Worm (Caenorhabditis elegans) whole organism, L4 larva: Measurements from ENCODE around the gene cyp-33C3.

ENCODE experiments used
- D1046.2 ChIP-seq: fragments of 200-800 bp; sonication (Bioruptor generic); IDR thresholded peaks from 2 replicates; pipeline ENCODE4 v1.3.6; 2022; ENCODE audit warnings: missing genetic modification characterization, missing compliant biosample characterization
- R02D3.7 ChIP-seq: fragments of 150-350 bp; sonication (generic microtip); optimal IDR thresholded peaks from 3 replicates; lab custom pipeline; 2014; ENCODE audit warnings: missing biosample characterization, missing genetic modification characterization
- Y48G9A.11 ChIP-seq: fragments of 200-800 bp; sonication (Bioruptor generic); IDR thresholded peaks from 2 replicates; pipeline ENCODE4 v1.3.6; 2022; ENCODE audit warnings: missing genetic modification reagents, missing genetic modification characterization, missing compliant biosample characterization
- ZK546.5 ChIP-seq, 2 experiments: sonication (generic microtip); optimal IDR thresholded peaks; 2 replicates each; lab custom pipeline; 2017; ENCODE audit warnings: missing biosample characterization in 2 of 2, missing genetic modification characterization in 2 of 2
- aha-1 ChIP-seq: fragments of 150-350 bp; peaks from one replicate; lab custom pipeline; 2014; ENCODE audit warnings: missing biosample characterization, missing genetic modification characterization
- arid-1 ChIP-seq: fragments of 200-800 bp; sonication (Bioruptor generic); conservative IDR thresholded peaks from 2 replicates; pipeline ENCODE4 v1.3.6; 2022; ENCODE audit warnings: missing genetic modification reagents, missing genetic modification characterization, missing compliant biosample characterization
- ceh-32 ChIP-seq: sonication (generic microtip); optimal IDR thresholded peaks from 2 replicates; lab custom pipeline; 2016; ENCODE audit warnings: mild to moderate bottlenecking, missing genetic modification characterization, missing compliant biosample characterization; ENCODE audit not compliant: poor library complexity
- ces-1 ChIP-seq: fragments of 150-350 bp; sonication (generic microtip); optimal IDR thresholded peaks from 4 replicates; lab custom pipeline; 2014; ENCODE audit warnings: missing biosample characterization, missing genetic modification reagents, missing genetic modification characterization
- daf-12 ChIP-seq: fragments of 150-350 bp; optimal IDR thresholded peaks from 2 replicates; lab custom pipeline; 2014; ENCODE audit warnings: missing biosample characterization, missing genetic modification reagents, missing genetic modification characterization
- daf-16 ChIP-seq, 3 experiments: sonication (generic microtip); optimal IDR thresholded peaks; 2 replicates each; lab custom pipeline; 2016 to 2017; ENCODE audit warnings: missing genetic modification characterization in 3 of 3, missing genetic modification reagents in 3 of 3, mild to moderate bottlenecking in 2 of 3, missing compliant biosample characterization in 2 of 3, missing biosample characterization in 1 of 3, moderate library complexity in 1 of 3
- daf-8 ChIP-seq: fragments of 200-800 bp; sonication (Bioruptor generic); IDR thresholded peaks from 2 replicates; pipeline ENCODE4 v1.3.6; 2022; ENCODE audit warnings: missing genetic modification characterization, missing compliant biosample characterization
- dmd-6 ChIP-seq: fragments of 200-800 bp; sonication (Bioruptor generic); IDR thresholded peaks from 2 replicates; pipeline ENCODE4 v1.3.6; 2022; ENCODE audit warnings: missing genetic modification reagents, missing genetic modification characterization, missing compliant biosample characterization
- duxl-1 ChIP-seq: sonication (generic microtip); optimal IDR thresholded peaks from 2 replicates; lab custom pipeline; 2016; ENCODE audit warnings: mild to moderate bottlenecking, missing genetic modification characterization, moderate library complexity, missing compliant biosample characterization; ENCODE audit not compliant: poor library complexity
- dve-1 ChIP-seq: sonication (generic microtip); optimal IDR thresholded peaks from 2 replicates; lab custom pipeline; 2017; ENCODE audit warnings: antibody characterized with exemption, mild to moderate bottlenecking, missing genetic modification characterization, missing compliant biosample characterization; ENCODE audit not compliant: insufficient read depth
- hlh-30 ChIP-seq: sonication (generic microtip); optimal IDR thresholded peaks from 2 replicates; lab custom pipeline; 2017; ENCODE audit warnings: antibody characterized with exemption, mild to moderate bottlenecking, missing genetic modification characterization, missing compliant biosample characterization; ENCODE audit not compliant: insufficient read depth
- hmg-1.1 ChIP-seq: fragments of 200-800 bp; sonication (Bioruptor generic); IDR thresholded peaks from 2 replicates; pipeline ENCODE4 v1.3.6; 2022; ENCODE audit warnings: missing genetic modification reagents, missing genetic modification characterization, missing compliant biosample characterization
- jun-1 ChIP-seq: fragments of 150-350 bp; optimal IDR thresholded peaks from 2 replicates; lab custom pipeline; 2014; ENCODE audit warnings: missing biosample characterization, missing genetic modification reagents, missing genetic modification characterization
- lin-13 ChIP-seq: fragments of 150-350 bp; optimal IDR thresholded peaks from 2 replicates; lab custom pipeline; 2014; ENCODE audit warnings: missing biosample characterization, missing genetic modification reagents, missing genetic modification characterization
- lin-39 ChIP-seq: fragments of 150-350 bp; optimal IDR thresholded peaks from 2 replicates; lab custom pipeline; 2014; ENCODE audit warnings: missing biosample characterization, missing genetic modification reagents, missing genetic modification characterization
- mep-1 ChIP-seq: fragments of 150-350 bp; sonication (generic microtip); optimal IDR thresholded peaks from 3 replicates; lab custom pipeline; 2014; ENCODE audit warnings: missing biosample characterization, missing genetic modification characterization
- mxl-3 ChIP-seq: fragments of 200-800 bp; sonication (Bioruptor generic); optimal IDR thresholded peaks from 2 replicates; lab custom pipeline; 2018; ENCODE audit warnings: mild to moderate bottlenecking, missing genetic modification characterization, missing compliant biosample characterization
- nhr-102 ChIP-seq: sonication (generic microtip); optimal IDR thresholded peaks from 2 replicates; lab custom pipeline; 2016; ENCODE audit warnings: mild to moderate bottlenecking, missing genetic modification characterization, moderate library complexity, missing compliant biosample characterization
- nhr-41 ChIP-seq: fragments of 200-800 bp; sonication (Bioruptor generic); IDR thresholded peaks from 2 replicates; pipeline ENCODE4 v1.3.6; 2022; ENCODE audit warnings: missing genetic modification reagents, missing genetic modification characterization, missing compliant biosample characterization
- nhr-42 ChIP-seq: fragments of 200-800 bp; sonication (Bioruptor generic); IDR thresholded peaks from 2 replicates; pipeline ENCODE4 v1.3.6; 2022; ENCODE audit warnings: missing genetic modification characterization, missing compliant biosample characterization
- nhr-6 ChIP-seq: fragments of 150-350 bp; optimal IDR thresholded peaks from 2 replicates; lab custom pipeline; 2014; ENCODE audit warnings: missing biosample characterization, missing genetic modification characterization
- pha-4 ChIP-seq, 2 experiments: fragments of 150-350 bp in 1 of 2; fragments of 200-800 bp in 1 of 2; sonication (Bioruptor generic) in 1 of 2; IDR thresholded peaks in 1 of 2; optimal IDR thresholded peaks in 1 of 2; 2 replicates each; pipeline versions ENCODE4 v1.3.6 to Lab custom; 2014 to 2022; ENCODE audit warnings: missing genetic modification characterization in 2 of 2, missing genetic modification reagents in 2 of 2, missing biosample characterization in 1 of 2, missing compliant biosample characterization in 1 of 2
- php-3 ChIP-seq: fragments of 200-800 bp; sonication (Bioruptor generic); IDR thresholded peaks from 2 replicates; pipeline ENCODE4 v1.3.6; 2022; ENCODE audit warnings: missing genetic modification reagents, missing genetic modification characterization, missing compliant biosample characterization
- skn-1 ChIP-seq: fragments of 150-350 bp; optimal IDR thresholded peaks from 2 replicates; lab custom pipeline; 2014; ENCODE audit warnings: missing biosample characterization, missing genetic modification characterization
- snpc-1.2 ChIP-seq: fragments of 200-800 bp; sonication (Bioruptor generic); IDR thresholded peaks from 2 replicates; pipeline ENCODE4 v1.3.6; 2022; ENCODE audit warnings: missing genetic modification reagents, missing genetic modification characterization, missing compliant biosample characterization
- tag-97 ChIP-seq: fragments of 200-800 bp; sonication (Bioruptor generic); IDR thresholded peaks from 2 replicates; pipeline ENCODE4 v1.3.6; 2022; ENCODE audit warnings: missing genetic modification characterization, missing compliant biosample characterization
- unc-62 ChIP-seq, 3 experiments: fragments of 150-350 bp in 1 of 3; sonication (generic microtip); optimal IDR thresholded peaks in 2 of 3; peaks in 1 of 3; 1 replicate in 1 of 3; 2 replicates in 2 of 3; lab custom pipeline; 2014 to 2017; ENCODE audit warnings: missing biosample characterization in 3 of 3, missing genetic modification characterization in 3 of 3, missing genetic modification reagents in 3 of 3, missing genotype in 1 of 3
- zag-1 ChIP-seq: fragments of 150-350 bp; optimal IDR thresholded peaks from 2 replicates; lab custom pipeline; 2014; ENCODE audit warnings: missing biosample characterization, missing genetic modification characterization
- zfp-2 ChIP-seq: sonication (generic microtip); optimal IDR thresholded peaks from 2 replicates; lab custom pipeline; 2016; ENCODE audit warnings: mild to moderate bottlenecking, missing genetic modification characterization, missing compliant biosample characterization
- ztf-7 ChIP-seq: fragments of 150-350 bp; optimal IDR thresholded peaks from 2 replicates; lab custom pipeline; 2014; ENCODE audit warnings: missing biosample characterization, missing genetic modification characterization

cyp-33C3 gene

DNA sequence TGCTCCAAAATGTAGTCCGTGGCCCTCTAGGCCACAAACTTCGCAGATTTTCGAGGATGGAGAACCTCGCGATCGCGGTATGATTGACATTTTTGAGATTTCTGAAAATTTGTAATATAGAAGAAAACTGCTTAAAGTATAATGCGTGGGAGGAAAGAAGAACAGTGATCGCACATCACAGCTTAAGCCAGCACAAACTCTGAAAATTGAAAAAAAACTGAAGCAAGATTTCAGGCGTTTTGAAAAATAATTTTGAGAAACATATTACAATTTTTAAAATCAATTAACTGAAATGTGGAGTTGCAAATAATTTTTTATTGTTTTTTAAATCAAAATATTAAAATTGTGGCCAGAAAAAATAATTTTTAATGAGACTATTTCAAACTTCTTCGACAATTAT, 24.4 kb downstream of the cyp-33C3 start, which contains the start of gene nhr-275:
nhr-275 (minus strand) TSS at position 101 of the 400 bp plus-strand sequence.
- TF ChIP-seq mep-1 (tag; lab: Kevin White, UChicago) (no peak), nhr-6 (no peak), R02D3.7 (tag; lab: Kevin White, UChicago) (no peak), hlh-30 (no peak), daf-8 (GFP tag; lab: Robert Waterston, UW) (no peak), ztf-7 (tag; lab: Kevin White, UChicago) (no peak), arid-1 (GFP tag; lab: Robert Waterston, UW) (no peak), lin-39 (no peak), ZK546.5 (tag; optimal IDR thresholded peaks at IDR 0.05; lab: Kevin White, UChicago) (no peak), duxl-1 (tag; lab: Kevin White, UChicago) (no peak), aha-1 (tag; lab: Kevin White, UChicago) (no peak), daf-16 (GFP tag; optimal IDR thresholded peaks at IDR 0.05; lab: Kevin White, UChicago) (no peak), daf-16 (tag; optimal IDR thresholded peaks at IDR 0.05; lab: Kevin White, UChicago) (no peak), hmg-1.1 (GFP tag; lab: Robert Waterston, UW) (no peak)

DNA sequence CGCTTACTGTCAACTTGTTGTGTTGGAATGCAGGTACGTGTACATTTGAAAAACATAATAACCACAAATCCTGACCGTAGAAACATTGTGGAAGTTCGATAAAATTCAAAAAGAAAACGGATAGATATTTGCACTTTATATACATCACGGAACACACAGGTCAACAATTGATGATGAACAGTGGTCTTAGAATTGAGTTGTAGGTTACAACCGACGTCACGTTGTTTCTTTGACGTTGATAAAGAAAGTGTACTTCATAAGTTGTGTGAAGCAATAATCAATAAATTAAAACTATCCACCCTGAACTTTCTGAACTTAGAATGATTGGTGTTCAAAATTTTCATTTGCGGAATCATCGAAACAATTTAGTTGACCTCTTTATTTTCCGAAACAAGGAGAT, 29.2 kb downstream of the cyp-33C3 start, which contains the start of gene Y5H2A.1:
Y5H2A.1 (minus strand) TSS at position 101 of the 400 bp plus-strand sequence.
- TF ChIP-seq jun-1 (tag; lab: Kevin White, UChicago) (no peak), ceh-32 (tag; lab: Kevin White, UChicago) (no peak), nhr-41 (GFP tag; lab: Robert Waterston, UW) (no peak), zfp-2 (no peak), php-3 (no peak), snpc-1.2 (GFP tag; lab: Robert Waterston, UW) (no peak), ces-1 (GFP tag; lab: Kevin White, UChicago) (no peak), aha-1 (tag; lab: Kevin White, UChicago) (no peak), duxl-1 (tag; lab: Kevin White, UChicago) (no peak), skn-1 (tag; lab: Kevin White, UChicago) (no peak), unc-62 (GFP tag; optimal IDR thresholded peaks at IDR 0.05 in 1 of 2; lab: Kevin White, UChicago) (no peak), unc-62 (tag; optimal IDR thresholded peaks at IDR 0.05; lab: Kevin White, UChicago) (no peak), daf-8 (GFP tag; lab: Robert Waterston, UW) (no peak), hmg-1.1 (GFP tag; lab: Robert Waterston, UW) (no peak), ztf-7 (tag; lab: Kevin White, UChicago) (no peak), dmd-6 (no peak), nhr-102 (no peak), hlh-30 (no peak)

DNA sequence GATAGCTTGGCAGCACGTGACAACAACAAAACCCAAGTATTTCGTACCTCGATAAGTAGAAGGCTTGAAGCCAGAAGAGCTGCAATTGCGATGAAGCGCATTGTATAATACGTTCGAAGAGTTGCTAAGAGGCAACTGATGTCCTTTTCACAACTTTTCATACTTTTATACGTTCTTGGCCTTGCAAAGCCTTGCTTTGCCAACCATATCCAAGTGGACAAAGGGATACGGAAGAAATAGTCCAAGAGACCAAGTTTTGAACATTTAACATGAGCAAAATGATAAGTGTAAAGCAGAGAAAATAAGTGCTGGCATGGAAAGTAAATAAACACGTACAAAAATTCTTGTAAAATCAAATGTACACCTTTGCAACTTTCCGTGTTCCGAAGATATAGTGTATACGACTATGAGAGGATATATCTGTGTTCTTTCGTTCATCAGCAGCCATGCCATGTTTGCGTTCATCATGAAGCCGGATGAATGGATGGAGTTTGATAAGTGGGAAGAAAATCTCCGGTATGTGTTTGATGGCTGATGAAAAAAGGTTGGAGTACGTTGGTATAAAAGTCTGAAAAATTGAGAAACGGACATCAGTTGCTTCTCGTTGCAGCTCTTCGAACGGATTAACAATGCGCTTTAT, 31.8 kb downstream of the cyp-33C3 start, which contains the start of the genes Y5H2A.4 and abu-4:
Y5H2A.4 (minus strand) TSS at position 101 of the 640 bp plus-strand sequence.
abu-4 (plus strand) TSS at position 590 of the 640 bp plus-strand sequence.
- peak in 1 of 2 experiments; percentile 86 for TF ChIP-seq unc-62 (GFP tag; optimal IDR thresholded peaks at IDR 0.05 in 1 of 2; lab: Kevin White, UChicago)
- no peak for TF ChIP-seq unc-62 (tag; optimal IDR thresholded peaks at IDR 0.05; lab: Kevin White, UChicago)
- no peak for TF ChIP-seq nhr-42 (GFP tag; lab: Robert Waterston, UW)

DNA sequence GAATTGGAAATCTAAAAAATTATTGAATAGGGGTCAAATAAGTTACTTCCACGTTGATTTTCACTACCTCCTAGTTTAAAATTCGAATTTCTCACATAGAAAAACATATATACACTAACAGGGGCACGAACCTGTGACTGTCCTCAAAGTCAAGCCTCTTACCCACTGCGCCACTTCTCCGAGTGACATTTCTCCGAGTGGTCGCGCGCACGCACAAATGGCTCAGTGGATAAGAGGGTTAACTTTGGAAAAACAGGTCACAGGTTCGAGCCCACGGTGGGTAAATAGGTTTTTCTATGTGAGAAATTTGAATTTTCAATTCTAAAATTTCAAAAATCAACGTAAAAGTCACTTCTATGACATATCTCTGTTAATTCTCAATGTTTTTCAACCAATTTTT, 34.7 kb downstream of the cyp-33C3 start:
- peak; percentile 3 for TF ChIP-seq dve-1 (tag; lab: Kevin White, UChicago)
- TF ChIP-seq lin-13 (GFP tag; lab: Kevin White, UChicago): peak; percentile 26
- no peak for TF ChIP-seq ztf-7 (tag; lab: Kevin White, UChicago)
- peak; percentile 34 for TF ChIP-seq hlh-30
- TF ChIP-seq daf-8 (GFP tag; lab: Robert Waterston, UW): no peak
- no peak for TF ChIP-seq daf-12 (tag; lab: Kevin White, UChicago)
- TF ChIP-seq Y48G9A.11 (GFP tag; lab: Robert Waterston, UW): 0 out of 2 replicates have a peak, but pooled peaks have one; percentile 43
- no peak for TF ChIP-seq D1046.2 (GFP tag; lab: Robert Waterston, UW)
- TF ChIP-seq mxl-3: no peak
- no peak for TF ChIP-seq pha-4 (GFP tag; IDR thresholded peaks at IDR 0.05; lab: Robert Waterston, UW)
- TF ChIP-seq pha-4 (tag; optimal IDR thresholded peaks at IDR 0.05; lab: Kevin White, UChicago): no peak
- TF ChIP-seq tag-97 (GFP tag; lab: Robert Waterston, UW): no peak
- no peak for TF ChIP-seq zag-1 (tag; lab: Kevin White, UChicago)
